Fruit fly (Drosophila melanogaster): Measurements from ENCODE around the gene CG42795.

The CG42795 gene

dm6 chr3R:10276002-10276401, 50.5 kb downstream of the CG42795 start (continued):
- TF ChIP-seq net (GFP tag; optimal IDR thresholded peaks at IDR 0.05) = no peak
- peak; percentile 19 for TF ChIP-seq pdm3 (GFP tag; optimal IDR thresholded peaks at IDR 0.05)
- no peak for TF ChIP-seq CG11902 (GFP tag; optimal IDR thresholded peaks at IDR 0.05)
- TF ChIP-seq topi (GFP tag; optimal IDR thresholded peaks at IDR 0.05) = peak; percentile 16
- TF ChIP-seq CG8632 (GFP tag; optimal IDR thresholded peaks at IDR 0.05) = no peak
- no peak for TF ChIP-seq Eip75B (GFP tag; optimal IDR thresholded peaks at IDR 0.05)
- TF ChIP-seq salr (GFP tag; optimal IDR thresholded peaks at IDR 0.05) = no peak
- peak; percentile 13 for TF ChIP-seq CG4318 (GFP tag; optimal IDR thresholded peaks at IDR 0.05)
- TF ChIP-seq Hr4 (GFP tag; optimal IDR thresholded peaks at IDR 0.05) = peak; percentile 48
- no peak for TF ChIP-seq fkh (GFP tag; optimal IDR thresholded peaks at IDR 0.05)
- TF ChIP-seq dac (GFP tag; optimal IDR thresholded peaks at IDR 0.05) = no peak
- TF ChIP-seq Gug (GFP tag; IDR thresholded peaks at IDR 0.05) = no peak
- TF ChIP-seq lz (GFP tag; optimal IDR thresholded peaks at IDR 0.05) = peak; percentile 27
- TF ChIP-seq Sox14 (GFP tag; optimal IDR thresholded peaks at IDR 0.05) = no peak
- no peak for TF ChIP-seq Ets21C (GFP tag; optimal IDR thresholded peaks at IDR 0.05)
- peak; percentile 18 for TF ChIP-seq cyc (GFP tag; optimal IDR thresholded peaks at IDR 0.05)
- no peak for TF ChIP-seq vri (GFP tag; optimal IDR thresholded peaks at IDR 0.05)
- TF ChIP-seq CG11762 (GFP tag; optimal IDR thresholded peaks at IDR 0.05; ENCODE audit: insufficient read depth) = no peak
- no peak for TF ChIP-seq Blimp-1 (GFP tag; optimal IDR thresholded peaks at IDR 0.05)
- TF ChIP-seq Sox102F (GFP tag; optimal IDR thresholded peaks at IDR 0.05) = no peak
- no peak for TF ChIP-seq Lpt (GFP tag; optimal IDR thresholded peaks at IDR 0.05)
- no peak for TF ChIP-seq CG1621 (tag; optimal IDR thresholded peaks at IDR 0.05)
- peak; percentile 42 for TF ChIP-seq achi (GFP tag; optimal IDR thresholded peaks at IDR 0.05)
- TF ChIP-seq Hr38 (GFP tag; optimal IDR thresholded peaks at IDR 0.05) = no peak
- TF ChIP-seq CG7368 (GFP tag; optimal IDR thresholded peaks at IDR 0.05) = no peak
- TF ChIP-seq CG8119 (GFP tag; IDR thresholded peaks at IDR 0.05) = peak; percentile 39; the same call in 1 of the 3 replicates
- no peak for TF ChIP-seq CG11294 (GFP tag; IDR thresholded peaks at IDR 0.05)
- TF ChIP-seq Smox (GFP tag; optimal IDR thresholded peaks at IDR 0.05) = no peak
- TF ChIP-seq CG6792 (GFP tag; optimal IDR thresholded peaks at IDR 0.05) = peak; percentile 10
- TF ChIP-seq CG3032 (tag; optimal IDR thresholded peaks at IDR 0.05) = no peak
- TF ChIP-seq CG32006 (GFP tag; optimal IDR thresholded peaks at IDR 0.05) = peak; percentile 39
- no peak for TF ChIP-seq Eip93F (GFP tag; optimal IDR thresholded peaks at IDR 0.05)
- TF ChIP-seq CG9139 (GFP tag; optimal IDR thresholded peaks at IDR 0.05) = no peak
- no peak for TF ChIP-seq Sox15 (GFP tag; optimal IDR thresholded peaks at IDR 0.05)
- TF ChIP-seq CG8319 (GFP tag; optimal IDR thresholded peaks at IDR 0.05) = no peak

- peak; percentile 87 for TF ChIP-seq eg (GFP tag; IDR thresholded peaks at IDR 0.05)
- no peak for TF ChIP-seq CG4318 (GFP tag; optimal IDR thresholded peaks at IDR 0.05)
- TF ChIP-seq Lpt (GFP tag; optimal IDR thresholded peaks at IDR 0.05) = peak; percentile 59
- peak; percentile 61; the same call in 2 of the 3 replicates for TF ChIP-seq CG6163 (GFP tag; IDR thresholded peaks at IDR 0.05)
- TF ChIP-seq Sox102F (GFP tag; optimal IDR thresholded peaks at IDR 0.05) = no peak
- TF ChIP-seq CG32006 (GFP tag; optimal IDR thresholded peaks at IDR 0.05) = no peak
- TF ChIP-seq CG16779 (tag; optimal IDR thresholded peaks at IDR 0.05) = no peak
- no peak for TF ChIP-seq CG9139 (GFP tag; optimal IDR thresholded peaks at IDR 0.05)
- no peak for TF ChIP-seq fd59A (GFP tag; optimal IDR thresholded peaks at IDR 0.05)
- peak; percentile 24; the same call in 1 of the 2 replicates for TF ChIP-seq CG11294 (GFP tag; IDR thresholded peaks at IDR 0.05)
- peak; percentile 13 for TF ChIP-seq Hr4 (GFP tag; optimal IDR thresholded peaks at IDR 0.05)
- TF ChIP-seq CG8119 (GFP tag; IDR thresholded peaks at IDR 0.05) = peak; percentile 82
- no peak for TF ChIP-seq net (GFP tag; optimal IDR thresholded peaks at IDR 0.05)
- TF ChIP-seq svp (GFP tag) = no peak
- no peak for TF ChIP-seq CG3919 (GFP tag; optimal IDR thresholded peaks at IDR 0.05)
- peak; percentile 70 for TF ChIP-seq CG15336 (GFP tag; IDR thresholded peaks at IDR 0.05)
- peak; percentile 68 for TF ChIP-seq CG6276 (GFP tag; optimal IDR thresholded peaks at IDR 0.05)
These were observed 56.6 kb downstream of the CG42795 start for dm6 chr3R:10282077-10282476.

All from whole organism, prepupa.